Worm (Caenorhabditis elegans) whole organism, L4/young adult: ENCODE measurements around the gene nhr-141.

Source experiments
- W03F9.2 ChIP-seq: fragments of 150-350 bp; optimal IDR thresholded peaks from 2 replicates; lab custom pipeline; 2014; ENCODE audit warnings: missing biosample characterization, missing genetic modification characterization
- dao-5 ChIP-seq: sonication (generic microtip); optimal IDR thresholded peaks from 2 replicates; lab custom pipeline; 2016; ENCODE audit warnings: missing genotype, missing genetic modification characterization, moderate library complexity, missing compliant biosample characterization
- him-1 ChIP-seq: sonication (generic microtip); optimal IDR thresholded peaks from 2 replicates; lab custom pipeline; 2016; ENCODE audit warnings: missing genotype, missing genetic modification reagents, missing genetic modification characterization, missing compliant biosample characterization

- no peak for TF ChIP-seq dao-5 (tag; lab: Kevin White, UChicago)
- TF ChIP-seq him-1 (tag; lab: Kevin White, UChicago): no peak
- TF ChIP-seq W03F9.2 (tag; lab: Kevin White, UChicago): no peak
These were observed 29.6 kb upstream of the nhr-141 start, which contains the start of gene F18E3.12 for ce11 chrV:7414909-7415308.
